Worm (Caenorhabditis elegans) whole organism, young adult: ENCODE results near the gene prde-1.
A peak's percentile ranks its signal among the peaks of the same experiment; 100 is the strongest.

Source experiments
- B0261.1 ChIP-seq: sonication (generic microtip); optimal IDR thresholded peaks from 2 replicates; lab custom pipeline; 2016; ENCODE audit warnings: mild to moderate bottlenecking, missing genetic modification characterization, moderate library complexity, missing compliant biosample characterization
- D2030.7 ChIP-seq: fragments of 200-800 bp; sonication (Bioruptor generic); IDR thresholded peaks from 2 replicates; pipeline ENCODE4 v1.3.6; 2022; ENCODE audit warnings: missing genetic modification reagents, missing genetic modification characterization, missing compliant biosample characterization
- F23B12.7 ChIP-seq: sonication (generic microtip); optimal IDR thresholded peaks from 2 replicates; lab custom pipeline; 2017; ENCODE audit warnings: missing genetic modification characterization, mild to moderate bottlenecking, missing compliant biosample characterization, antibody characterized with exemption, moderate library complexity; ENCODE audit not compliant: insufficient read depth
- F37B4.10 ChIP-seq: fragments of 200-800 bp; sonication (Bioruptor generic); IDR thresholded peaks from 2 replicates; pipeline ENCODE4 v1.3.6; 2022; ENCODE audit warnings: missing genetic modification characterization, missing compliant biosample characterization
- F39B2.1 ChIP-seq: fragments of 200-800 bp; sonication (Bioruptor generic); IDR thresholded peaks from 2 replicates; pipeline ENCODE4 v1.3.6; 2022; ENCODE audit warnings: missing genetic modification reagents, missing genetic modification characterization, missing compliant biosample characterization
- F55B11.4 ChIP-seq: sonication (generic microtip); optimal IDR thresholded peaks from 2 replicates; lab custom pipeline; 2016; ENCODE audit warnings: missing compliant biosample characterization, missing genetic modification characterization, borderline replicate concordance; ENCODE audit not compliant: insufficient read depth
- Y53G8AR.9 ChIP-seq: fragments of 200-800 bp; sonication (Bioruptor generic); conservative IDR thresholded peaks from 2 replicates; pipeline ENCODE4 v1.3.6; 2022; ENCODE audit warnings: missing genetic modification reagents, missing genetic modification characterization, missing compliant biosample characterization
- akir-1 ChIP-seq: fragments of 200-800 bp; sonication (Bioruptor generic); optimal IDR thresholded peaks from 2 replicates; lab custom pipeline; 2018; ENCODE audit warnings: mild to moderate bottlenecking, missing genetic modification characterization, moderate library complexity, missing compliant biosample characterization
- aptf-2 ChIP-seq: fragments of 200-800 bp; sonication (Bioruptor generic); conservative IDR thresholded peaks from 2 replicates; pipeline ENCODE4 v1.3.6; 2022; ENCODE audit warnings: missing genetic modification reagents, missing genetic modification characterization, missing compliant biosample characterization
- athp-1 ChIP-seq: sonication (generic microtip); optimal IDR thresholded peaks from 2 replicates; lab custom pipeline; 2017; ENCODE audit warnings: mild to moderate bottlenecking, missing genetic modification characterization, missing compliant biosample characterization
- attf-5 ChIP-seq: fragments of 200-800 bp; sonication (Bioruptor generic); optimal IDR thresholded peaks from 2 replicates; lab custom pipeline; 2018; ENCODE audit warnings: mild to moderate bottlenecking, missing genetic modification characterization, missing compliant biosample characterization
- attf-6 ChIP-seq: fragments of 200-800 bp; sonication (Bioruptor generic); IDR thresholded peaks from 2 replicates; pipeline ENCODE4 v1.3.6; 2022; ENCODE audit warnings: missing genetic modification reagents, missing genetic modification characterization, missing compliant biosample characterization
- bed-1 ChIP-seq: fragments of 200-800 bp; sonication (Bioruptor generic); IDR thresholded peaks from 2 replicates; pipeline ENCODE4 v1.3.6; 2022; ENCODE audit warnings: missing genetic modification reagents, missing genetic modification characterization, missing compliant biosample characterization
- cebp-1 ChIP-seq, 2 experiments: fragments of 200-800 bp in 1 of 2; sonication (Bioruptor generic) in 1 of 2; sonication (generic microtip) in 1 of 2; IDR thresholded peaks in 1 of 2; optimal IDR thresholded peaks in 1 of 2; 2 replicates each; pipeline versions ENCODE4 v1.3.6 to Lab custom; 2017 to 2022; ENCODE audit warnings: missing compliant biosample characterization in 2 of 2, missing genetic modification characterization in 2 of 2, mild to moderate bottlenecking in 1 of 2, missing genetic modification reagents in 1 of 2, moderate library complexity in 1 of 2
- ceh-58 ChIP-seq: fragments of 200-800 bp; sonication (Bioruptor generic); IDR thresholded peaks from 2 replicates; pipeline ENCODE4 v1.3.6; 2022; ENCODE audit warnings: missing genetic modification characterization, missing compliant biosample characterization
- chd-7 ChIP-seq: sonication (generic microtip); optimal IDR thresholded peaks from 2 replicates; lab custom pipeline; 2016; ENCODE audit warnings: mild to moderate bottlenecking, missing genetic modification characterization, moderate library complexity, missing compliant biosample characterization
- dpl-1 ChIP-seq: fragments of 150-350 bp; optimal IDR thresholded peaks from 2 replicates; lab custom pipeline; 2014; ENCODE audit warnings: missing biosample characterization, missing genetic modification reagents, missing genetic modification characterization
- ets-4 ChIP-seq: fragments of 200-800 bp; sonication (Bioruptor generic); optimal IDR thresholded peaks from 2 replicates; lab custom pipeline; 2018; ENCODE audit warnings: mild to moderate bottlenecking, missing genetic modification characterization, missing compliant biosample characterization
- hmg-1.2 ChIP-seq: fragments of 200-800 bp; sonication (Bioruptor generic); IDR thresholded peaks from 2 replicates; pipeline ENCODE4 v1.3.6; 2022; ENCODE audit warnings: missing genetic modification reagents, missing genetic modification characterization, missing compliant biosample characterization
- lag-1 ChIP-seq: fragments of 200-800 bp; sonication (Bioruptor generic); IDR thresholded peaks from 2 replicates; pipeline ENCODE4 v1.3.6; 2022; ENCODE audit warnings: missing genetic modification reagents, missing genetic modification characterization, missing compliant biosample characterization
- let-526 ChIP-seq: fragments of 200-800 bp; sonication (Bioruptor generic); IDR thresholded peaks from 2 replicates; pipeline ENCODE4 v1.3.6; 2022; ENCODE audit warnings: missing genetic modification reagents, missing genetic modification characterization, missing compliant biosample characterization
- lin-40 ChIP-seq: sonication (generic microtip); optimal IDR thresholded peaks from 2 replicates; lab custom pipeline; 2016; ENCODE audit warnings: missing genetic modification characterization, mild to moderate bottlenecking, missing compliant biosample characterization, missing genotype, missing genetic modification reagents
- lsy-27 ChIP-seq: sonication (generic microtip); optimal IDR thresholded peaks from 2 replicates; lab custom pipeline; 2017; ENCODE audit warnings: missing genetic modification characterization, mild to moderate bottlenecking, missing compliant biosample characterization, antibody characterized with exemption, missing genotype, borderline replicate concordance; ENCODE audit not compliant: insufficient read depth
- madf-3 ChIP-seq: fragments of 200-800 bp; sonication (Bioruptor generic); IDR thresholded peaks from 2 replicates; pipeline ENCODE4 v1.3.6; 2022; ENCODE audit warnings: missing genetic modification reagents, missing genetic modification characterization, missing compliant biosample characterization
- nhr-80 ChIP-seq: sonication (generic microtip); optimal IDR thresholded peaks from 2 replicates; lab custom pipeline; 2016; ENCODE audit warnings: missing genetic modification characterization, missing compliant biosample characterization
- pha-4 ChIP-seq: fragments of 150-350 bp; sonication (generic microtip); optimal IDR thresholded peaks from 2 replicates; lab custom pipeline; 2014; ENCODE audit warnings: missing biosample characterization, missing genetic modification reagents, missing genetic modification characterization
- rpc-1 ChIP-seq, 2 experiments: fragments of 150-350 bp in 1 of 2; sonication (generic microtip) in 1 of 2; optimal IDR thresholded peaks; 2 replicates each; lab custom pipeline; 2014 to 2018; ENCODE audit warnings: missing biosample characterization in 1 of 2, missing genetic modification characterization in 1 of 2, missing genetic modification reagents in 1 of 2, missing genotype in 1 of 2
- sdz-38 ChIP-seq: sonication (generic microtip); optimal IDR thresholded peaks from 2 replicates; lab custom pipeline; 2016; ENCODE audit warnings: missing genotype, missing genetic modification characterization, missing compliant biosample characterization
- snpc-3.4 ChIP-seq: sonication (generic microtip); optimal IDR thresholded peaks from 2 replicates; lab custom pipeline; 2017; ENCODE audit warnings: missing genetic modification characterization, mild to moderate bottlenecking, missing compliant biosample characterization, antibody characterized with exemption, moderate library complexity, missing genotype, missing genetic modification reagents
- snpc-4 ChIP-seq, 5 experiments: fragments of 150-350 bp in 1 of 5; sonication (generic microtip) in 4 of 5; optimal IDR thresholded peaks; 2 replicates each; lab custom pipeline; 2014 to 2018; ENCODE audit warnings: missing genetic modification characterization in 5 of 5, missing biosample characterization in 3 of 5, antibody characterized with exemption in 2 of 5, mild to moderate bottlenecking in 2 of 5, missing compliant biosample characterization in 2 of 5, missing genotype in 2 of 5, moderate library complexity in 2 of 5, missing genetic modification reagents in 1 of 5
- tbp1 ChIP-seq: fragments of 200-800 bp; sonication (Bioruptor generic); optimal IDR thresholded peaks from 2 replicates; lab custom pipeline; 2018; ENCODE audit warnings: mild to moderate bottlenecking, missing genetic modification characterization, missing compliant biosample characterization
- unc-130 ChIP-seq: sonication (generic microtip); optimal IDR thresholded peaks from 2 replicates; lab custom pipeline; 2016; ENCODE audit warnings: missing genetic modification reagents, missing genetic modification characterization, missing compliant biosample characterization
- ztf-3 ChIP-seq: fragments of 200-800 bp; sonication (Bioruptor generic); optimal IDR thresholded peaks from 2 replicates; lab custom pipeline; 2018; ENCODE audit warnings: mild to moderate bottlenecking, missing genetic modification characterization, missing compliant biosample characterization
- ztf-6 ChIP-seq: fragments of 200-800 bp; sonication (Bioruptor generic); IDR thresholded peaks from 2 replicates; pipeline ENCODE4 v1.3.6; 2022; ENCODE audit warnings: missing genetic modification reagents, missing genetic modification characterization, missing compliant biosample characterization

prde-1 gene

DNA sequence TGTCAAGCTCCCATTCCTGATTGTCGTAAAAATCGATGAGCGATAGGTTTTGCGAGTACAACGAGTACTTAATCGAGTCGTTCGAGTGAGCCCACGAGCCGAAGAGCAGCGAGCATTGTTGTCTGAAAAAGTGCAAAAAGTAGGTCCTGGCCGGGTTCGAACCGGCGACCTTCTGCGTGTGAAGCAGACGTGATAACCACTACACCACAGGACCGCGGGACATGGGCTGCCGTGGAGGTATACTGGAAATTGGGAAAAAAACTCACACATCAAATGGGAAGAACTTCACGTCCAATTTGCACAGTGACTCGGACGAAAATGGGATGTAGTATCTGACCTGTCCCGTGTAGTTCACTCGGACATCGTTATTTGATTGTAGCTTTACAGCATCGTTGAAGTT lies 22.7 kb upstream of the prde-1 start (continued):
- TF ChIP-seq D2030.7 (GFP tag; lab: Robert Waterston, UW), result peak; percentile 66
- no peak for TF ChIP-seq ztf-3
- TF ChIP-seq Y53G8AR.9 (GFP tag; lab: Robert Waterston, UW), result no peak
- TF ChIP-seq aptf-2 (GFP tag; lab: Robert Waterston, UW), result 0 out of 2 replicates have a peak, but pooled peaks have one; percentile 32
- no peak for TF ChIP-seq dpl-1
- TF ChIP-seq pha-4, result no peak
- no peak for TF ChIP-seq chd-7 (tag; lab: Kevin White, UChicago)
- TF ChIP-seq attf-6, result no peak
- TF ChIP-seq madf-3, result no peak
- TF ChIP-seq F23B12.7 (tag; lab: Kevin White, UChicago), result peak; percentile 33
- TF ChIP-seq snpc-4 (GFP tag; optimal IDR thresholded peaks at IDR 0.05; lab: Kevin White, UChicago), result no peak
- TF ChIP-seq snpc-4 (tag; optimal IDR thresholded peaks at IDR 0.05; lab: Kevin White, UChicago), result peak in 1 of 4 experiments; percentile 45
- peak; percentile 41; the same call in 1 of the 2 replicates for TF ChIP-seq hmg-1.2 (GFP tag; lab: Robert Waterston, UW)
- TF ChIP-seq rpc-1 (optimal IDR thresholded peaks at IDR 0.05; lab: Kevin White, UChicago), result peak; percentile 47
- peak; percentile 73 for TF ChIP-seq rpc-1 (tag; optimal IDR thresholded peaks at IDR 0.05; lab: Kevin White, UChicago)
- peak; percentile 17 for TF ChIP-seq nhr-80
- TF ChIP-seq lsy-27 (tag; lab: Kevin White, UChicago), result no peak
- no peak for TF ChIP-seq attf-5 (GFP tag; lab: Kevin White, UChicago)
- no peak for TF ChIP-seq bed-1
- no peak for TF ChIP-seq akir-1 (GFP tag; lab: Kevin White, UChicago)
- no peak for TF ChIP-seq lin-40
- no peak for TF ChIP-seq lag-1
- no peak for TF ChIP-seq unc-130 (GFP tag; lab: Kevin White, UChicago)

DNA sequence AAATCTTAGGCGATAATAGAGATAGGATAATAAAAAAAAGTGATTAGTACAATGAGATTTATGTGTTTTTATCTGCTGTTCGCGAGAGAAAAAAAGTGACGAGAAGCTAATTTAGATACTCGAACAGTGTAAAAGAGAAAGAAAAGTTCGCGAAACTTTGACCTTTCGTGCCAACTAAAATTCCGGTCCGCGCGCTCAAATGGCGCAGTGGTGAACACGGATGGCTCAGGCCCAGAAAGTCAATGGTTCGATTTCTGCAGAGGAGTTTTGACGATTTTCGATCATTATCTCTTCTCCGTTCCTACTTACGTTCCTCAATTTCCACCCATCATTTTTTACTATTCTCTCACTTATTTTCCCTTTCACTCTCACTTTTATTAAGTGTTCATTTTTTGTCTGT lies 21.6 kb upstream of the prde-1 start:
- TF ChIP-seq cebp-1 (GFP tag; IDR thresholded peaks at IDR 0.05; lab: Robert Waterston, UW) (no peak), cebp-1 (tag; optimal IDR thresholded peaks at IDR 0.05; lab: Kevin White, UChicago) (no peak), rpc-1 (optimal IDR thresholded peaks at IDR 0.05; lab: Kevin White, UChicago) (no peak), rpc-1 (tag; optimal IDR thresholded peaks at IDR 0.05; lab: Kevin White, UChicago) (peak; percentile 53), B0261.1 (tag; lab: Kevin White, UChicago) (peak; percentile 11), let-526 (GFP tag; lab: Robert Waterston, UW) (no peak), F55B11.4 (tag; lab: Kevin White, UChicago) (no peak), tbp1 (GFP tag; lab: Kevin White, UChicago) (peak; percentile 71), snpc-3.4 (tag; lab: Kevin White, UChicago) (no peak)
- TF ChIP-seq, all 124 proteins: peak for 3

DNA sequence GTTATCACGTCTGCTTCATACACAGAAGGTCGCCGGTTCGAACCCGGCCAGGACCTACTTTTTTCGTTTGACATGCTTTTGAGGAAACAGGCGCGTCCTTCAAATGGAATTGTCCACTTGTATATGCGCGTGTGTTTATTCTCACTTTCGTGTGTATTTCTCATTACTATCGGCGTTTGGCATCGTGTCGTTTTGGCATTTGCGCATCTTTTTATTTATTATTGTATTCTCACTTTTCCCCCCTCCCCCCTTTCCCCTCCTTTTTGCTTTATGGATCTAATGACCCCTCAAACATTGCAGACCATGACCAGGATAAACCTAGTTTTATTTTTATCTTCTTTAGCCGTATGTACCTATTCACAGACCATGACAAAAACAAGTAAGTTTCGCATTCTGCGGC lies 20.6 kb upstream of the prde-1 start, which contains the start of gene F21A3.3:
Gene F21A3.3, plus strand, starts transcription at position 301 of the 400 bp plus-strand sequence.
- no peak for TF ChIP-seq sdz-38
- no peak for TF ChIP-seq hmg-1.2 (GFP tag; lab: Robert Waterston, UW)
- TF ChIP-seq madf-3, result no peak
- no peak for TF ChIP-seq ets-4
- TF ChIP-seq athp-1 (tag; lab: Kevin White, UChicago), result no peak
- TF ChIP-seq F39B2.1 (GFP tag; lab: Robert Waterston, UW), result no peak
- TF ChIP-seq ztf-6, result no peak
- no peak for TF ChIP-seq ceh-58 (GFP tag; lab: Robert Waterston, UW)
- no peak for TF ChIP-seq F37B4.10 (GFP tag; lab: Robert Waterston, UW)
- TF ChIP-seq, all 124 proteins: peak for 0
